Worm (Caenorhabditis elegans) whole organism, mixed stage, embryonic: ENCODE measurements around the gene egl-5.

Source experiments
- blmp-1 ChIP-seq: fragments of 150-350 bp; optimal IDR thresholded peaks from 2 replicates; lab custom pipeline; 2014; ENCODE audit warnings: missing biosample characterization, missing genetic modification characterization
- ces-1 ChIP-seq: fragments of 150-350 bp; optimal IDR thresholded peaks from 2 replicates; lab custom pipeline; 2014; ENCODE audit warnings: missing biosample characterization, missing genetic modification reagents, missing genetic modification characterization
- elt-1 ChIP-seq: sonication (generic microtip); optimal IDR thresholded peaks from 2 replicates; lab custom pipeline; 2017; ENCODE audit warnings: missing genetic modification characterization, mild to moderate bottlenecking, missing compliant biosample characterization, antibody characterized with exemption, moderate library complexity, borderline replicate concordance; ENCODE audit not compliant: insufficient read depth
- elt-3 ChIP-seq: fragments of 150-350 bp; optimal IDR thresholded peaks from 2 replicates; lab custom pipeline; 2014; ENCODE audit warnings: missing biosample characterization, missing genetic modification characterization
- lin-13 ChIP-seq: fragments of 150-350 bp; optimal IDR thresholded peaks from 2 replicates; lab custom pipeline; 2014; ENCODE audit warnings: missing biosample characterization, missing genetic modification characterization
- lsy-2 ChIP-seq: fragments of 150-350 bp; optimal IDR thresholded peaks from 2 replicates; lab custom pipeline; 2014; ENCODE audit warnings: missing biosample characterization, missing genetic modification characterization
- mep-1 ChIP-seq: fragments of 150-350 bp; optimal IDR thresholded peaks from 2 replicates; lab custom pipeline; 2017; ENCODE audit warnings: missing biosample characterization, missing genetic modification reagents, missing genetic modification characterization, inconsistent platforms
- nhr-12 ChIP-seq: fragments of 150-350 bp; optimal IDR thresholded peaks from 2 replicates; lab custom pipeline; 2014; ENCODE audit warnings: missing biosample characterization, missing genetic modification characterization
- nhr-76 ChIP-seq: sonication (generic microtip); optimal IDR thresholded peaks from 2 replicates; lab custom pipeline; 2017; ENCODE audit warnings: missing biosample characterization, missing genetic modification characterization
- snpc-4 ChIP-seq: fragments of 150-350 bp; optimal IDR thresholded peaks from 2 replicates; lab custom pipeline; 2014; ENCODE audit warnings: missing biosample characterization, missing genetic modification characterization
- sptf-1 ChIP-seq: sonication (generic microtip); optimal IDR thresholded peaks from 2 replicates; lab custom pipeline; 2017; ENCODE audit warnings: mild to moderate bottlenecking, missing genetic modification characterization, moderate library complexity, missing compliant biosample characterization
- unc-39 ChIP-seq: fragments of 150-350 bp; optimal IDR thresholded peaks from 2 replicates; lab custom pipeline; 2014; ENCODE audit warnings: missing biosample characterization, missing genetic modification characterization
- unc-62 ChIP-seq: fragments of 150-350 bp; optimal IDR thresholded peaks from 2 replicates; lab custom pipeline; 2014; ENCODE audit warnings: missing biosample characterization, missing genetic modification reagents, missing genetic modification characterization

DNA sequence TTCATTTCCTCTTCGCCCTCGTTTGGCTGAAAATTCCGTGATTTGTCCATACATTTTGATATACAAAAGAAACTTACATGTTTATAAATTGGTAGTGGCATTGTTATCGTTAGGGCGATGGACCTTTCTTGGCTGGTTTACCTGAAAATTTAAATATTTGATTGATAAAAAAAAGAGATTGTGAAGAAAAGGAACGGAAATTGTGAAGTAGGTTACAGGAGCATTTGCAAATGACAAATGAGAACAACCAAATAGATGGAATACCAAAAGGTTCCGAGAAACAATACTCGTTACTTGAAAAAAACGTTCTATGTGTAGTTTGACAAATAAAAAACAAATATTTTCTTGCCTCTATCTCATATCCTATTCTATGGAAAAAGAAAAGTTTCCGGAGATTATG, 29.4 kb downstream of the egl-5 start, which contains the start of gene ZK652.8:
- TF ChIP-seq elt-3 (tag; lab: Kevin White, UChicago) (no peak), unc-62 (no peak), elt-1 (no peak), blmp-1 (no peak), snpc-4 (tag; lab: Kevin White, UChicago) (no peak), sptf-1 (tag; lab: Kevin White, UChicago) (no peak), nhr-12 (tag; lab: Kevin White, UChicago) (no peak), nhr-76 (no peak), mep-1 (tag; lab: Kevin White, UChicago) (no peak), ces-1 (GFP tag; lab: Kevin White, UChicago) (no peak), lin-13 (tag; lab: Kevin White, UChicago) (no peak), lsy-2 (no peak), unc-39 (tag; lab: Kevin White, UChicago) (no peak)
